Fruit fly (Drosophila melanogaster) whole organism, larva: ENCODE data around the gene dnc.

Experiments
- noc ChIP-seq: fragments of 200-800 bp; sonication (Bioruptor generic); optimal IDR thresholded peaks from 3 replicates; lab custom pipeline; 2019; ENCODE audit warnings: missing biosample characterization, mild to moderate bottlenecking, missing genetic modification characterization, moderate library complexity

dnc gene

dm6 chrX:3366884-3367669 lies 190.8 kb downstream of the dnc start:
- TF ChIP-seq noc (tag; lab: Kevin White, UChicago), result no peak

DNA sequence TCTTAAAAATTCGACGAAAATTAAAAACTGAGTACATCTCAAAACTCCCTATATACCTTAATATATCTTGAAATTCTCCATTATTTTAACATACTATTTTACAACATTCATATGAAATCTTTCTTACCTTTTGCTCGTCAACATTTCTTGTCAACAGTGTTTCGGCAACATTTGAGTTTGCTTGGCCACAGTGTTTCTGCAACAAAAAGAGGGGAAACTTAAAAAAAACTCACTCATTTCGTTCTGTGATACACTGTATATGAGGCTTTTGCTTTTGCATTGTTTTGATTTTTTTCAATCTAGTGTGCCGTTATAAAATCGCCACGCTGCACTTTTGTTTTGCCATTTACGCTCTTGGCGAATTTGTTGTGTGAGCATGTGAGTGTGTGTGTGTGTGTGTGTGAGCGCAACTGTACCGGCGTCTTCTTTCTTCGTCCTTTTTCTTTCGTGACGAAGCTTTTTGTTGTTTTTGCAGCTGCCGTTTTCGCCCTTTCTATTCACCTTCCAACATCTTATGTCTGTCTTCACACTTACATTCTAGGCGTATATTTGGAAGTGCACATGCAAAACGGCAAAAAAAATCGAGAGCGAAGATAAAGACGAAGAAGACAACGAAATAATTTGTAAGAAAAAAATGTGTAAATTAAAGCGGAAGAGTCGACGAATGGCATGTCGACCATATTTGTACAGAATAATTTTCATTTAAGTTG lies 193.2 kb downstream of the dnc start:
- no peak for TF ChIP-seq noc (tag; lab: Kevin White, UChicago)

- no peak for TF ChIP-seq noc (tag; lab: Kevin White, UChicago)
These were observed 194.2 kb downstream of the dnc start for dm6 chrX:3370455-3370854.

- TF ChIP-seq noc (tag; lab: Kevin White, UChicago), result peak; percentile 30
These were observed 195.1 kb downstream of the dnc start for dm6 chrX:3371267-3371824.

DNA sequence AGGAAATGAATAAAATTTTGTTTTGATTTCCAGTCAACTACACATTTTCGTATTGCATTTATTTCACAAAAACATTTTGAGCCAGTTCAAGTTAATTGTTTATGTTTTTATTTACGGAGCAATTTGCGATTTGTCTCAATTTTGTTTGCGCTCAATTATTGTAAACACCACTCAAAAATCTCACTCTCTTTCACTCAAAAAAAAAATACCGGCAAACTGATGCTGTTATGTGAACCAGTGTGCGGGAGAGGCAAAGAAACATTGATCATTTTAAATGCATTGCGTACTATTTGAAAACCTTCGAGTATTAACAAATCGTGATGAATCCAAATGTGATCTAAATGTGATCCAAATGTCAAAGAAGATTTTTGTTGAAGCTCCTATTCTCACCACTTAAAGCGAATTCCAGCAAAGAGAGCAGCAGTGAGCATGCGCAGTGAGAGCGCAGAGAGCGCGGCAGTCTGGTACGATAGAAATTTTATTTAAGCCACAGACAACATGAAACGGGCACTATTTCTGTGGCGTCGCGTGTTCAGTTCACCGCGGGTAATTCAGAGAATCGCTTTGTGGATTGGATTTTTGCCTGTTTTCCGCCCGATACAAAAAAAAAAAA lies 196.5 kb downstream of the dnc start, which contains the start of gene Myc:
Myc (plus strand) TSS at position 504 of the 613 bp plus-strand sequence.
- TF ChIP-seq noc (tag; lab: Kevin White, UChicago), result peak; percentile 14

DNA sequence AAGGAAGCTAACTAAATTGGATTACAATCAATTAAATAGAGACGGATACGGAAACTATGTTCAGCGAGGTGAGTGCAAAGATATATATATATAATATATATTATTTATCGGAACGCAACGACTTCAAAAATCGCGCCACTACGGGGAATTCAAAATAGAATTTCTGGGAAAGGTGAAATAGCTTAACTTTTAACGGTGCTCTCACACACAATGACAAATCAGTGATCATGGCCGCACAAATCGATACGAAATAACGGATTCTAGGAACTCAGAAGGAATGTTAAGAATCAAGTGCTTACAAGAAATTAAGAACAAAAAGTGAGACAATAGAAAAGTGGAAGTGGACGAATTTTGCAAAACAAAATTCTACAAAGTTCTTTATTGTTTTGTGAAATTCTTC lies 197.4 kb downstream of the dnc start:
- TF ChIP-seq noc (tag; lab: Kevin White, UChicago), result no peak

dm6 chrX:3374269-3374668 lies 198.0 kb downstream of the dnc start:
- TF ChIP-seq noc (tag; lab: Kevin White, UChicago), result no peak

- no peak for TF ChIP-seq noc (tag; lab: Kevin White, UChicago)
These were observed 200.2 kb downstream of the dnc start for dm6 chrX:3376442-3376841.

dm6 chrX:3377306-3377932 lies 201.2 kb downstream of the dnc start:
- no peak for TF ChIP-seq noc (tag; lab: Kevin White, UChicago)

DNA sequence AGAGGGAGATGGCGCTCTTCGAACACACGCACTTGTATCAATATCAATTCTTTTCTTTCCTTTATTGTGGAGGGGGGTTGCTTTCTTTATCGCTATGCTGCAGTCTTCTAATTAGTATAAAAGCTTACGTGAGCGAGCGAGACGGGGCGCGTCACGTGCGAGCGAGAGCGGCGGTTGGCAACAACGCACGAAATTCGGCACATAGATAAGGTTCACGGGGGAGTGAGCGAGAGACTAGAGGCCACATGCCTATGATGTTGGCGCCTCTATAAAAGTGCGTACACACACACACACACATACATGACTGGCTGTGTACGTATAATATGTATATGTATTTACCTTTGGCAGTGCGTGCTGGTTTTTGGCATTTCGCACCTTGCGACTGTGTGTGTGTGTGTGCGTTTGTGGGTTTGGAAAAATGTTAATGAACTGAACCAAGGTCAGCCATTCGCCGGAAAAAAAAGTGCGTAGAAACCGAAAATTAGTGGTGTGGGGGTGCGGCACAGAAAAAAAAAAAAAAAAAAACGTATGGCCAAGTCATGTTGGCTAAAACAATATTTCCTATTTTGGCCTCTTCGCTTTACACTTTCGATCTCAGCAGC lies 202.4 kb downstream of the dnc start:
- peak; percentile 88 for TF ChIP-seq noc (tag; lab: Kevin White, UChicago)

DNA sequence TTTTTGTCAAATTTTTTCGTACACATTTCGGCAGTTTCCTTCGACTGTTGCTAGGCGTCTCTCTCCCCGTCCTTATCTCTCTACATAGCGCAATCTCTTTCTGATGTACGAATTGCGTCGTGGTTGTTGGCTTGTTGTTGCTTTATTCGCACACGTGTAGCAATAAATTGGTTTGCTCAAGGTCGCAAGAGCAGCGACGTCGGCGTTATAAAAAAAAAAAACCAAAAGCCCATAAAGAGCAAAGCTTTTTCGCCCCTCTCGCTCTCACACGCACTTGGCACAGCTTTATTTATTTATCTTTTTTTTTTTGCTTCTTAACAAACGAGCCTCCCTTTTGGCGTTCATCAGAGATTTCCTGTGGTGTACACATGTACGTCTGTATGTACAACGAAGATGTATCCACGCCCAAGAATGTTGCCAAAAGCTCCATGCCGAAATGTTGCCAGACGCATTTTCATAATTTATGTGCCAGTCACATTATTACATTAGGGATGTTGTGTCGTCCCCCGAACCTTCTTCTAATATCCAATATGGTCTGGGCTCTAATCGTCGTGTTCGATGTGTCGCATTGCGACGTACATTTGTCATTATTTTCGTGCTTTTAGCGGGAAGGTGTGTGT lies 203.2 kb downstream of the dnc start:
- TF ChIP-seq noc (tag; lab: Kevin White, UChicago), result no peak

dm6 chrX:3380198-3380597 lies 204.0 kb downstream of the dnc start:
- no peak for TF ChIP-seq noc (tag; lab: Kevin White, UChicago)

DNA sequence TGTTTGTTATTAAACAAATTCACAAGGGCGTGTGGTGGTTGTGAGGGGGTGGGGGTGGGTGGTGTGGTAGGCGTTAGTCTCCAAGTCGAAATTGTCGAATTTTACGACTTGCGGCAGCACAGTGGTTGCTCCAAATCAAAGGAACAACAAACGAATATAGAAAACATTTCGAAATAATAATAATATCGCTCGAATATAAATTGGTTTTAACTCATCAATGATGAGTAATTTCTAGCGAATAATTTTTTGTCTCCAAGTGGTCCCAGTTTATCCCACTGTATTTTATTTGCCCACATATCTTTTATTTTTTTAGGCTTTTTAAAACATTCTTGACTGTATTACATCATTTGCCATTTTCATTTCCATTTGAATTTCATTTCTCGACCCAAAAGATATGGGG lies 204.7 kb downstream of the dnc start:
- TF ChIP-seq noc (tag; lab: Kevin White, UChicago), result peak; percentile 22

- TF ChIP-seq noc (tag; lab: Kevin White, UChicago), result peak; percentile 48
These were observed 205.4 kb downstream of the dnc start for dm6 chrX:3381667-3382066.

dm6 chrX:3382075-3382474 lies 205.8 kb downstream of the dnc start:
- no peak for TF ChIP-seq noc (tag; lab: Kevin White, UChicago)
